Fruit fly (Drosophila melanogaster) whole organism, embryonic: ENCODE data around the gene Rnf146.

Experiments used
- Atf6 ChIP-seq: fragments of 200-800 bp; sonication (Bioruptor generic); IDR thresholded peaks from 2 replicates; pipeline ENCODE4 v1.3.6; 2022; ENCODE audit warnings: missing biosample characterization, missing genetic modification characterization
- CG10209 ChIP-seq: fragments of 200-800 bp; sonication (Bioruptor generic); optimal IDR thresholded peaks from 3 replicates; lab custom pipeline; 2017; ENCODE audit warnings: missing biosample characterization, mild to moderate bottlenecking, missing genetic modification characterization, missing genetic modification reagents
- CG10543 ChIP-seq: fragments of 200-800 bp; sonication (Bioruptor generic); optimal IDR thresholded peaks from 3 replicates; lab custom pipeline; 2017; ENCODE audit warnings: missing biosample characterization, mild to moderate bottlenecking, missing genetic modification characterization, moderate library complexity
- CG11247 ChIP-seq: fragments of 200-800 bp; sonication (Bioruptor generic); IDR thresholded peaks from 2 replicates; pipeline ENCODE4 v1.3.6; 2022; ENCODE audit warnings: missing biosample characterization, missing genetic modification characterization
- CG13287 ChIP-seq: fragments of 200-800 bp; sonication (Bioruptor generic); IDR thresholded peaks from 2 replicates; pipeline ENCODE4 v1.3.6; 2022; ENCODE audit warnings: missing biosample characterization, missing genetic modification characterization; ENCODE audit not compliant: partially characterized antibody
- CG15479 ChIP-seq: fragments of 200-800 bp; sonication (Bioruptor generic); optimal IDR thresholded peaks from 3 replicates; lab custom pipeline; 2019; ENCODE audit warnings: missing biosample characterization, mild to moderate bottlenecking, missing genetic modification characterization, moderate library complexity
- CG16813 ChIP-seq: fragments of 200-800 bp; sonication (Bioruptor generic); IDR thresholded peaks from 3 replicates; pipeline ENCODE4 v1.3.6; 2022; ENCODE audit warnings: missing biosample characterization, missing genetic modification characterization; ENCODE audit not compliant: partially characterized antibody
- CG18011 ChIP-seq: fragments of 200-800 bp; sonication (Bioruptor generic); optimal IDR thresholded peaks from 2 replicates; lab custom pipeline; 2017; ENCODE audit warnings: missing biosample characterization, missing genetic modification characterization, mild to moderate bottlenecking, moderate library complexity, missing genotype
- CG18619 ChIP-seq: fragments of 200-800 bp; sonication (Bioruptor generic); optimal IDR thresholded peaks from 3 replicates; lab custom pipeline; 2017; ENCODE audit warnings: missing biosample characterization, mild to moderate bottlenecking, missing genetic modification characterization
- CG2678 ChIP-seq: fragments of 200-800 bp; sonication (Bioruptor generic); optimal IDR thresholded peaks from 3 replicates; lab custom pipeline; 2019; ENCODE audit warnings: missing biosample characterization, mild to moderate bottlenecking, missing genetic modification characterization, moderate library complexity
- CG2712 ChIP-seq: fragments of 200-800 bp; optimal IDR thresholded peaks from 3 replicates; lab custom pipeline; 2019; ENCODE audit warnings: missing biosample characterization, mild to moderate bottlenecking, missing genetic modification characterization, moderate library complexity
- CG30431 ChIP-seq: fragments of 200-800 bp; sonication (Bioruptor generic); optimal IDR thresholded peaks from 2 replicates; lab custom pipeline; 2017; ENCODE audit warnings: missing biosample characterization, missing genetic modification characterization
- CG31388 ChIP-seq: fragments of 200-800 bp; sonication (Bioruptor generic); optimal IDR thresholded peaks from 2 replicates; lab custom pipeline; 2016; ENCODE audit warnings: missing biosample characterization, missing genetic modification characterization
- CG32772 ChIP-seq: fragments of 200-800 bp; sonication (Bioruptor generic); IDR thresholded peaks from 2 replicates; pipeline ENCODE4 v1.3.6; 2022; ENCODE audit warnings: missing biosample characterization, missing genetic modification characterization
- CG33213 ChIP-seq: fragments of 200-800 bp; sonication (Bioruptor generic); optimal IDR thresholded peaks from 3 replicates; lab custom pipeline; 2016; ENCODE audit warnings: missing biosample characterization, missing genetic modification characterization
- CG34422 ChIP-seq: fragments of 200-800 bp; sonication (Bioruptor generic); IDR thresholded peaks from 3 replicates; pipeline ENCODE4 v1.3.6; 2022; ENCODE audit warnings: missing biosample characterization, missing genetic modification characterization
- CG3995 ChIP-seq: fragments of 200-800 bp; sonication (Bioruptor generic); optimal IDR thresholded peaks from 3 replicates; lab custom pipeline; 2016; ENCODE audit warnings: missing biosample characterization, missing genetic modification characterization
- CG6175 ChIP-seq: fragments of 200-800 bp; sonication (Bioruptor generic); IDR thresholded peaks from 3 replicates; pipeline ENCODE4 v1.3.6; 2022; ENCODE audit warnings: missing biosample characterization, missing genetic modification characterization
- CG7357 ChIP-seq: fragments of 200-800 bp; sonication (Bioruptor generic); IDR thresholded peaks from 3 replicates; pipeline ENCODE4 v1.3.6; 2022; ENCODE audit warnings: missing biosample characterization, missing genetic modification characterization
- CG7372 ChIP-seq: fragments of 200-800 bp; sonication (Bioruptor generic); IDR thresholded peaks from 2 replicates; pipeline ENCODE4 v1.3.6; 2022; ENCODE audit warnings: missing biosample characterization, missing genetic modification characterization
- CG7839 ChIP-seq: fragments of 200-800 bp; sonication (Bioruptor generic); optimal IDR thresholded peaks from 3 replicates; lab custom pipeline; 2018; ENCODE audit warnings: missing biosample characterization, mild to moderate bottlenecking, missing genetic modification characterization, moderate library complexity
- CG8281 ChIP-seq: fragments of 200-800 bp; sonication (Bioruptor generic); optimal IDR thresholded peaks from 2 replicates; lab custom pipeline; 2018; ENCODE audit warnings: missing biosample characterization, mild to moderate bottlenecking, missing genetic modification characterization, moderate library complexity
- CG8478 ChIP-seq: fragments of >200 bp; optimal IDR thresholded peaks from 2 replicates; lab custom pipeline; 2018
- CG8765 ChIP-seq: fragments of 200-800 bp; sonication (Bioruptor generic); IDR thresholded peaks from 2 replicates; pipeline ENCODE4 v1.3.6; 2022; ENCODE audit warnings: missing biosample characterization, missing genetic modification characterization
- CG9817 ChIP-seq: fragments of 200-800 bp; sonication (Bioruptor generic); optimal IDR thresholded peaks from 2 replicates; lab custom pipeline; 2018; ENCODE audit warnings: missing biosample characterization, mild to moderate bottlenecking, missing genetic modification characterization, moderate library complexity
- CG9932 ChIP-seq: fragments of 200-800 bp; sonication (Bioruptor generic); IDR thresholded peaks from 2 replicates; pipeline ENCODE4 v1.3.6; 2022; ENCODE audit warnings: missing biosample characterization, missing genetic modification characterization
- Camta ChIP-seq: fragments of 200-800 bp; sonication (Bioruptor generic); optimal IDR thresholded peaks from 2 replicates; lab custom pipeline; 2016; ENCODE audit warnings: missing biosample characterization, missing genetic modification characterization
- D ChIP-seq, 2 experiments: fragments of 200-800 bp in 1 of 2; fragments of >200 bp in 1 of 2; sonication (Bioruptor generic) in 1 of 2; optimal IDR thresholded peaks; 2 replicates in 1 of 2; 3 replicates in 1 of 2; lab custom pipeline; 2017; ENCODE audit warnings: mild to moderate bottlenecking in 1 of 2, missing biosample characterization in 1 of 2, missing genetic modification characterization in 1 of 2, missing genetic modification reagents in 1 of 2
- Dip2 ChIP-seq: fragments of 200-800 bp; sonication (Bioruptor generic); IDR thresholded peaks from 2 replicates; pipeline ENCODE4 v1.3.6; 2022; ENCODE audit warnings: missing biosample characterization, missing genetic modification characterization
- HLH54F ChIP-seq: fragments of 200-800 bp; sonication (Bioruptor generic); optimal IDR thresholded peaks from 3 replicates; lab custom pipeline; 2016; ENCODE audit warnings: missing biosample characterization, missing genetic modification characterization
- Kr ChIP-seq: fragments of 200-800 bp; sonication (Bioruptor generic); optimal IDR thresholded peaks from 2 replicates; lab custom pipeline; 2017; ENCODE audit warnings: missing biosample characterization, mild to moderate bottlenecking, missing genetic modification characterization
- Mrtf ChIP-seq: fragments of 200-800 bp; sonication (Bioruptor generic); IDR thresholded peaks from 3 replicates; pipeline ENCODE4 v1.3.6; 2022; ENCODE audit warnings: missing biosample characterization, missing genetic modification characterization
- Nf-YA ChIP-seq: fragments of 200-800 bp; sonication (Bioruptor generic); IDR thresholded peaks from 2 replicates; pipeline ENCODE4 v1.3.6; 2022; ENCODE audit warnings: missing biosample characterization, missing genetic modification characterization
- Optix ChIP-seq: fragments of 200-800 bp; sonication (Bioruptor generic); IDR thresholded peaks from 3 replicates; pipeline ENCODE4 v1.3.6; 2022; ENCODE audit warnings: missing biosample characterization, missing genetic modification characterization
- Sin3A ChIP-seq: fragments of >200 bp; optimal IDR thresholded peaks from 2 replicates; lab custom pipeline; 2018
- Six4 ChIP-seq: fragments of 200-800 bp; sonication (Bioruptor generic); optimal IDR thresholded peaks from 2 replicates; lab custom pipeline; 2016; ENCODE audit warnings: missing biosample characterization, missing genetic modification characterization
- Sox100B ChIP-seq: fragments of 200-800 bp; sonication (Bioruptor generic); optimal IDR thresholded peaks from 3 replicates; lab custom pipeline; 2018; ENCODE audit warnings: missing biosample characterization, mild to moderate bottlenecking, missing genetic modification characterization
- al ChIP-seq: fragments of 200-800 bp; sonication (Bioruptor generic); IDR thresholded peaks from 2 replicates; pipeline ENCODE4 v1.3.6; 2022; ENCODE audit warnings: missing biosample characterization, missing genetic modification characterization
- ara ChIP-seq: fragments of 200-800 bp; sonication (Bioruptor generic); IDR thresholded peaks from 2 replicates; pipeline ENCODE4 v1.3.6; 2022; ENCODE audit warnings: missing biosample characterization, missing genetic modification characterization
- bab2 ChIP-seq: fragments of 200-800 bp; sonication (Bioruptor generic); optimal IDR thresholded peaks from 2 replicates; lab custom pipeline; 2016; ENCODE audit warnings: missing biosample characterization, missing genetic modification characterization
- cad ChIP-seq: fragments of >200 bp; optimal IDR thresholded peaks from 2 replicates; lab custom pipeline; 2017; ENCODE audit warnings: missing biosample characterization, missing genetic modification characterization
- cato ChIP-seq: fragments of 200-800 bp; sonication (Bioruptor generic); optimal IDR thresholded peaks from 2 replicates; lab custom pipeline; 2016; ENCODE audit warnings: missing biosample characterization, missing genetic modification characterization, borderline replicate concordance
- dimm ChIP-seq: fragments of 200-800 bp; sonication (Bioruptor generic); IDR thresholded peaks from 2 replicates; pipeline ENCODE4 v1.3.6; 2022; ENCODE audit warnings: missing biosample characterization, missing genetic modification characterization
- hth ChIP-seq: fragments of >200 bp; optimal IDR thresholded peaks from 2 replicates; lab custom pipeline; 2017; ENCODE audit warnings: inconsistent platforms
- lilli ChIP-seq: fragments of 200-800 bp; sonication (Bioruptor generic); optimal IDR thresholded peaks from 3 replicates; lab custom pipeline; 2016; ENCODE audit warnings: missing biosample characterization, missing genetic modification characterization
- luna ChIP-seq: fragments of 200-800 bp; sonication (Bioruptor generic); optimal IDR thresholded peaks from 2 replicates; lab custom pipeline; 2016; ENCODE audit warnings: missing biosample characterization, missing genetic modification characterization
- pfk ChIP-seq: fragments of 200-800 bp; sonication (Bioruptor generic); optimal IDR thresholded peaks from 2 replicates; lab custom pipeline; 2018; ENCODE audit warnings: missing biosample characterization, mild to moderate bottlenecking, missing genetic modification characterization, moderate library complexity
- sisA ChIP-seq: fragments of 200-800 bp; sonication (Bioruptor generic); IDR thresholded peaks from 2 replicates; pipeline ENCODE4 v1.3.6; 2022; ENCODE audit warnings: missing biosample characterization, missing genetic modification characterization
- trh ChIP-seq: fragments of 200-800 bp; sonication (Bioruptor generic); optimal IDR thresholded peaks from 2 replicates; lab custom pipeline; 2016; ENCODE audit warnings: missing biosample characterization, missing genetic modification characterization
- unpg ChIP-seq: fragments of 200-800 bp; sonication (Bioruptor generic); optimal IDR thresholded peaks from 3 replicates; lab custom pipeline; 2018; ENCODE audit warnings: missing biosample characterization, mild to moderate bottlenecking, missing genetic modification characterization, moderate library complexity
- vnd ChIP-seq: fragments of 200-800 bp; sonication (Bioruptor generic); IDR thresholded peaks from 3 replicates; pipeline ENCODE4 v1.3.6; 2022; ENCODE audit warnings: missing biosample characterization, missing genetic modification characterization; ENCODE audit not compliant: partially characterized antibody
- zfh2 ChIP-seq: fragments of 200-800 bp; sonication (Bioruptor generic); optimal IDR thresholded peaks from 2 replicates; lab custom pipeline; 2016; ENCODE audit warnings: missing biosample characterization, missing genetic modification characterization

Rnf146 gene

dm6 chr3L:19612172-19612571, 30.4 kb downstream of the Rnf146 start, which contains the start of the genes Lon and PIG-F (continued):
- TF ChIP-seq trh (GFP tag; lab: Kevin White, UChicago) (peak; percentile 98), hth (lab: Kevin White, UChicago) (no peak), Optix (peak; percentile 98), CG15479 (peak; percentile 78), CG34422 (GFP tag; lab: Robert Waterston, UW) (peak; percentile 99), Sin3A (lab: Kevin White, UChicago) (peak; percentile 65), pfk (GFP tag; lab: Kevin White, UChicago) (peak; percentile 77), Sox100B (GFP tag; lab: Kevin White, UChicago) (peak; percentile 100), CG8765 (peak; percentile 98), D (optimal IDR thresholded peaks at IDR 0.05; lab: Kevin White, UChicago) (no peak), D (GFP tag; optimal IDR thresholded peaks at IDR 0.05; lab: Kevin White, UChicago) (peak; percentile 99), CG7839 (tag; lab: Kevin White, UChicago) (peak; percentile 100), CG18011 (peak; percentile 93), Six4 (peak; percentile 99), CG31388 (GFP tag; lab: Kevin White, UChicago) (peak; percentile 98), al (GFP tag; lab: Robert Waterston, UW) (peak; percentile 98), CG9817 (tag; lab: Kevin White, UChicago) (peak; percentile 99), Camta (GFP tag; lab: Kevin White, UChicago) (peak; percentile 99), CG32772 (peak; percentile 98), Kr (GFP tag; lab: Kevin White, UChicago) (peak; percentile 95), CG2712 (tag; lab: Kevin White, UChicago) (peak; percentile 99), cato (GFP tag; lab: Kevin White, UChicago) (peak; percentile 99), cad (GFP tag; lab: Kevin White, UChicago) (no peak), zfh2 (GFP tag; lab: Kevin White, UChicago) (peak; percentile 99), CG11247 (GFP tag; lab: Robert Waterston, UW) (peak; percentile 98), sisA (GFP tag; lab: Robert Waterston, UW) (peak; percentile 99), CG6175 (GFP tag; lab: Robert Waterston, UW) (peak; percentile 97), CG9932 (peak; percentile 99), CG10543 (GFP tag; lab: Kevin White, UChicago) (peak; percentile 100), ara (GFP tag; lab: Robert Waterston, UW) (peak; percentile 97), dimm (GFP tag; lab: Robert Waterston, UW) (peak; percentile 94), CG8281 (tag; lab: Kevin White, UChicago) (peak; percentile 95), CG2678 (peak; percentile 100), CG7372 (peak; percentile 99), CG13287 (GFP tag; lab: Robert Waterston, UW) (peak; percentile 76), CG18619 (GFP tag; lab: Kevin White, UChicago) (peak; percentile 99), Atf6 (GFP tag; lab: Robert Waterston, UW) (peak; percentile 98), luna (GFP tag; lab: Kevin White, UChicago) (peak; percentile 95), unpg (peak; percentile 99), CG16813 (peak; percentile 74), Dip2 (GFP tag; lab: Robert Waterston, UW) (peak; percentile 79), vnd (GFP tag; lab: Robert Waterston, UW) (peak; percentile 60), Nf-YA (GFP tag; lab: Robert Waterston, UW) (peak; percentile 93), Mrtf (peak; percentile 98), CG7357 (GFP tag; lab: Robert Waterston, UW) (peak; percentile 97), CG10209 (peak; percentile 99), CG30431 (GFP tag; lab: Kevin White, UChicago) (peak; percentile 99), bab2 (peak; percentile 98), CG33213 (GFP tag; lab: Kevin White, UChicago) (peak; percentile 95), lilli (GFP tag; lab: Kevin White, UChicago) (peak; percentile 99), CG3995 (GFP tag; lab: Kevin White, UChicago) (peak; percentile 88), HLH54F (GFP tag; lab: Kevin White, UChicago) (peak; percentile 99), CG8478 (no peak)
